Fruit fly (Drosophila melanogaster): ENCODE measurements around the gene CG5280.

Gene CG5280

dm6 chr3L:8996173-8996767 is 6.2 kb upstream of the CG5280 start (continued):
- peak; percentile 51 for TF ChIP-seq Ets65A (GFP tag)
- TF ChIP-seq CG32767 (GFP tag; IDR thresholded peaks at IDR 0.05), result peak; percentile 68; the same call in 1 of the 2 replicates
- TF ChIP-seq CG16779 (GFP tag; IDR thresholded peaks at IDR 0.05), result no peak
- peak; percentile 59 for TF ChIP-seq CG9727 (GFP tag; optimal IDR thresholded peaks at IDR 0.05)
- no peak for TF ChIP-seq CG2116 (GFP tag; optimal IDR thresholded peaks at IDR 0.05)
- TF ChIP-seq CG8924 (tag; optimal IDR thresholded peaks at IDR 0.05), result peak; percentile 51
- TF ChIP-seq ci (GFP tag; IDR thresholded peaks at IDR 0.05), result peak; percentile 94
- no peak for TF ChIP-seq Lpt (GFP tag; optimal IDR thresholded peaks at IDR 0.05)
- peak; percentile 11 for TF ChIP-seq CG12744 (GFP tag; optimal IDR thresholded peaks at IDR 0.05)
- peak; percentile 57; the same call in 1 of the 3 replicates for TF ChIP-seq CG34422 (GFP tag; IDR thresholded peaks at IDR 0.05)
- peak; percentile 29 for TF ChIP-seq CG33213 (GFP tag; optimal IDR thresholded peaks at IDR 0.05)
- peak; percentile 19 for TF ChIP-seq CG13624 (GFP tag; optimal IDR thresholded peaks at IDR 0.05)
- TF ChIP-seq Rx (GFP tag; IDR thresholded peaks at IDR 0.05), result peak; percentile 64
- peak; percentile 12 for TF ChIP-seq cwo (GFP tag; optimal IDR thresholded peaks at IDR 0.05)
- TF ChIP-seq CG8388 (GFP tag; optimal IDR thresholded peaks at IDR 0.05), result no peak
- 0 out of 3 replicates have a peak, but pooled peaks have one; percentile 46 for TF ChIP-seq gce (GFP tag; IDR thresholded peaks at IDR 0.05)
- peak; percentile 58 for TF ChIP-seq Abd-B (GFP tag; optimal IDR thresholded peaks at IDR 0.05)
- peak; percentile 31 for TF ChIP-seq Ets97D (GFP tag; optimal IDR thresholded peaks at IDR 0.05)
- TF ChIP-seq CG13123 (GFP tag; optimal IDR thresholded peaks at IDR 0.05), result no peak
- TF ChIP-seq NC2β (GFP tag; optimal IDR thresholded peaks at IDR 0.05), result peak; percentile 11
- peak; percentile 65; the same call in 2 of the 3 replicates for TF ChIP-seq so (GFP tag; IDR thresholded peaks at IDR 0.05)
- peak; percentile 66 for TF ChIP-seq lmd (GFP tag; IDR thresholded peaks at IDR 0.05)
- TF ChIP-seq Side (GFP tag; optimal IDR thresholded peaks at IDR 0.05), result peak; percentile 29
- TF ChIP-seq crp (GFP tag; optimal IDR thresholded peaks at IDR 0.05), result no peak
- peak; percentile 39 for TF ChIP-seq CG1233 (GFP tag; optimal IDR thresholded peaks at IDR 0.05)
- peak; percentile 34 for TF ChIP-seq CG10654 (GFP tag; optimal IDR thresholded peaks at IDR 0.05)
- TF ChIP-seq Sin3A (optimal IDR thresholded peaks at IDR 0.05), result no peak
- peak; percentile 36 for TF ChIP-seq jumu (GFP tag; optimal IDR thresholded peaks at IDR 0.05)
- TF ChIP-seq Asciz (GFP tag; optimal IDR thresholded peaks at IDR 0.05), result peak; percentile 61
- peak; percentile 84 for TF ChIP-seq vvl (GFP tag; IDR thresholded peaks at IDR 0.05)
- peak; percentile 28 for TF ChIP-seq CG18599 (GFP tag; optimal IDR thresholded peaks at IDR 0.05)
- no peak for TF ChIP-seq YL-1 (GFP tag; optimal IDR thresholded peaks at IDR 0.05)
- peak; percentile 68; the same call in 2 of the 3 replicates for TF ChIP-seq H15 (GFP tag; IDR thresholded peaks at IDR 0.05)
- no peak for TF ChIP-seq NFAT (GFP tag; IDR thresholded peaks at IDR 0.05)
- TF ChIP-seq CG14710 (tag; optimal IDR thresholded peaks at IDR 0.05), result peak; percentile 49
- TF ChIP-seq CG31224 (GFP tag; IDR thresholded peaks at IDR 0.05), result 0 out of 2 replicates have a peak, but pooled peaks have one; percentile 48
- TF ChIP-seq Hsf (GFP tag; optimal IDR thresholded peaks at IDR 0.05), result peak; percentile 58
- TF ChIP-seq stc (GFP tag; IDR thresholded peaks at IDR 0.05), result peak; percentile 62; the same call in 1 of the 2 replicates
- peak in 1 of 2 experiments; percentile 19 for TF ChIP-seq Hr51 (GFP tag; optimal IDR thresholded peaks at IDR 0.05)
- TF ChIP-seq seq (GFP tag; IDR thresholded peaks at IDR 0.05), result peak; percentile 57
- TF ChIP-seq CG6654 (GFP tag; optimal IDR thresholded peaks at IDR 0.05), result peak; percentile 24
- no peak for TF ChIP-seq Stat92E (GFP tag; optimal IDR thresholded peaks at IDR 0.05)
- peak; percentile 90 for TF ChIP-seq Drgx (GFP tag; IDR thresholded peaks at IDR 0.05)
- TF ChIP-seq twi (tag; optimal IDR thresholded peaks at IDR 0.05), result peak; percentile 6
- TF ChIP-seq phol (tag; optimal IDR thresholded peaks at IDR 0.05), result peak; percentile 64
- peak; percentile 60 for TF ChIP-seq CG13424 (tag; optimal IDR thresholded peaks at IDR 0.05)
- peak in 1 of 2 experiments; percentile 79 for TF ChIP-seq bsh (GFP tag; optimal IDR thresholded peaks at IDR 0.05)
- peak; percentile 61 for TF ChIP-seq CG14667 (GFP tag; IDR thresholded peaks at IDR 0.05)
- no peak for TF ChIP-seq CG11398 (GFP tag; optimal IDR thresholded peaks at IDR 0.05)
- 0 out of 2 replicates have a peak, but pooled peaks have one; percentile 9 for TF ChIP-seq danr (GFP tag; IDR thresholded peaks at IDR 0.05)
